Fruit fly (Drosophila melanogaster) whole organism, pupa: ENCODE results near the gene Nek2.

Experiments used
- CG10348 ChIP-seq: fragments of 200-800 bp; sonication (Bioruptor generic); IDR thresholded peaks from 2 replicates; pipeline ENCODE4 v1.3.6; 2022; ENCODE audit warnings: missing biosample characterization, missing genetic modification characterization
- CG12605 ChIP-seq: fragments of 200-800 bp; sonication (Bioruptor generic); IDR thresholded peaks from 2 replicates; pipeline ENCODE4 v1.3.6; 2022; ENCODE audit warnings: missing biosample characterization, missing genetic modification characterization
- CG13204 ChIP-seq: fragments of 200-800 bp; sonication (Bioruptor generic); optimal IDR thresholded peaks from 2 replicates; lab custom pipeline; 2018; ENCODE audit warnings: missing biosample characterization, mild to moderate bottlenecking, missing genetic modification characterization, moderate library complexity
- CG14655 ChIP-seq: fragments of 200-800 bp; sonication (Bioruptor generic); optimal IDR thresholded peaks from 3 replicates; lab custom pipeline; 2017; ENCODE audit warnings: mild to moderate bottlenecking, missing biosample characterization, missing genetic modification reagents, missing genetic modification characterization
- CG15710 ChIP-seq: fragments of 200-800 bp; sonication (Bioruptor generic); optimal IDR thresholded peaks from 2 replicates; lab custom pipeline; 2018; ENCODE audit warnings: missing biosample characterization, mild to moderate bottlenecking, missing genetic modification characterization, moderate library complexity
- CG17806 ChIP-seq: fragments of 200-800 bp; sonication (Bioruptor generic); optimal IDR thresholded peaks from 2 replicates; lab custom pipeline; 2018; ENCODE audit warnings: missing biosample characterization, mild to moderate bottlenecking, missing genetic modification characterization, moderate library complexity
- CG32121 ChIP-seq: fragments of 200-800 bp; sonication (Bioruptor generic); IDR thresholded peaks from 2 replicates; pipeline ENCODE4 v1.3.6; 2022; ENCODE audit warnings: missing biosample characterization, missing genetic modification characterization
- CG34367 ChIP-seq: fragments of 200-800 bp; sonication (Bioruptor generic); optimal IDR thresholded peaks from 2 replicates; lab custom pipeline; 2018; ENCODE audit warnings: missing biosample characterization, mild to moderate bottlenecking, missing genetic modification characterization
- CG4496 ChIP-seq: fragments of 200-800 bp; sonication (Bioruptor generic); IDR thresholded peaks from 3 replicates; pipeline ENCODE4 v1.3.6; 2022; ENCODE audit warnings: missing biosample characterization, missing genetic modification characterization
- CG8159 ChIP-seq: fragments of 200-800 bp; sonication (Bioruptor generic); optimal IDR thresholded peaks from 3 replicates; lab custom pipeline; 2018; ENCODE audit warnings: missing biosample characterization, mild to moderate bottlenecking, missing genetic modification characterization, moderate library complexity
- CG8301 ChIP-seq: fragments of 200-800 bp; sonication (Bioruptor generic); optimal IDR thresholded peaks from 2 replicates; lab custom pipeline; 2018; ENCODE audit warnings: missing biosample characterization, mild to moderate bottlenecking, missing genetic modification characterization
- CG9948 ChIP-seq: fragments of 200-800 bp; sonication (Bioruptor generic); optimal IDR thresholded peaks from 2 replicates; lab custom pipeline; 2018; ENCODE audit warnings: missing biosample characterization, mild to moderate bottlenecking, missing genetic modification characterization, moderate library complexity
- D1 ChIP-seq: fragments of 200-800 bp; sonication (Bioruptor generic); optimal IDR thresholded peaks from 2 replicates; lab custom pipeline; 2018; ENCODE audit warnings: missing biosample characterization, mild to moderate bottlenecking, missing genetic modification characterization, moderate library complexity
- EcR ChIP-seq: fragments of 200-800 bp; sonication (Bioruptor generic); optimal IDR thresholded peaks from 3 replicates; lab custom pipeline; 2019; ENCODE audit warnings: missing biosample characterization, missing genetic modification characterization, mild to moderate bottlenecking, moderate library complexity, missing genetic modification reagents
- Ets98B ChIP-seq: fragments of 200-800 bp; sonication (Bioruptor generic); IDR thresholded peaks from 2 replicates; pipeline ENCODE4 v1.3.6; 2022; ENCODE audit warnings: missing biosample characterization, missing genetic modification characterization
- Pif1A ChIP-seq: fragments of 200-800 bp; sonication (Bioruptor generic); optimal IDR thresholded peaks from 3 replicates; lab custom pipeline; 2016; ENCODE audit warnings: missing biosample characterization, missing genetic modification characterization
- Pif1B ChIP-seq: fragments of 200-800 bp; sonication (Bioruptor generic); optimal IDR thresholded peaks from 3 replicates; lab custom pipeline; 2016; ENCODE audit warnings: missing biosample characterization, missing genetic modification characterization
- Snoo ChIP-seq: fragments of 200-800 bp; sonication (Bioruptor generic); optimal IDR thresholded peaks from 3 replicates; lab custom pipeline; 2017; ENCODE audit warnings: missing biosample characterization, mild to moderate bottlenecking, missing genetic modification characterization, inconsistent platforms
- fd96Ca ChIP-seq: fragments of 200-800 bp; sonication (Bioruptor generic); IDR thresholded peaks from 3 replicates; pipeline ENCODE4 v1.3.6; 2022; ENCODE audit warnings: missing biosample characterization, missing genetic modification characterization
- gl ChIP-seq: fragments of 200-800 bp; sonication (Bioruptor generic); optimal IDR thresholded peaks from 2 replicates; lab custom pipeline; 2018; ENCODE audit warnings: missing biosample characterization, mild to moderate bottlenecking, missing genetic modification characterization
- rn ChIP-seq: fragments of 200-800 bp; sonication (Bioruptor generic); IDR thresholded peaks from 2 replicates; pipeline ENCODE4 v1.3.6; 2022; ENCODE audit warnings: missing biosample characterization, missing genetic modification characterization

The Nek2 gene

dm6 chrX:7891596-7892538 lies at the start of gene Nek2:
TSS of gene Nek2 (minus strand) at chrX:7891646.
- no peak for TF ChIP-seq CG32121 (GFP tag; lab: Robert Waterston, UW)
- peak; percentile 26 for TF ChIP-seq Pif1B (GFP tag; lab: Kevin White, UChicago)
- no peak for TF ChIP-seq CG13204 (GFP tag; lab: Kevin White, UChicago)
- TF ChIP-seq CG34367 (tag; lab: Kevin White, UChicago): peak; percentile 22
- peak; percentile 38 for TF ChIP-seq CG8301 (tag; lab: Kevin White, UChicago)
- TF ChIP-seq CG15710 (tag; lab: Kevin White, UChicago): peak; percentile 7
- peak; percentile 1 for TF ChIP-seq D1 (tag; lab: Kevin White, UChicago)
- peak; percentile 15 for TF ChIP-seq Pif1A (GFP tag; lab: Kevin White, UChicago)
- peak; percentile 48 for TF ChIP-seq CG14655 (GFP tag; lab: Kevin White, UChicago)
- TF ChIP-seq CG4496 (GFP tag; lab: Robert Waterston, UW): no peak
- TF ChIP-seq CG8159 (tag; lab: Kevin White, UChicago): peak; percentile 40
- peak; percentile 32 for TF ChIP-seq CG9948 (tag; lab: Kevin White, UChicago)
- no peak for TF ChIP-seq rn
- peak; percentile 32 for TF ChIP-seq EcR (GFP tag; lab: Kevin White, UChicago)
- peak; percentile 23 for TF ChIP-seq Snoo (tag; lab: Kevin White, UChicago)

- no peak for TF ChIP-seq CG17806 (tag; lab: Kevin White, UChicago)
- TF ChIP-seq CG34367 (tag; lab: Kevin White, UChicago): no peak
- no peak for TF ChIP-seq CG14655 (GFP tag; lab: Kevin White, UChicago)
- no peak for TF ChIP-seq CG8159 (tag; lab: Kevin White, UChicago)
- no peak for TF ChIP-seq Pif1B (GFP tag; lab: Kevin White, UChicago)
Measured at dm6 chrX:7938482-7938804, 47.0 kb upstream of the Nek2 start.

- TF ChIP-seq gl (tag; lab: Kevin White, UChicago) (no peak), Snoo (tag; lab: Kevin White, UChicago) (peak; percentile 79), CG15710 (tag; lab: Kevin White, UChicago) (peak; percentile 75), CG12605 (GFP tag; lab: Robert Waterston, UW) (no peak; the same call in 1 of the 2 replicates), CG32121 (GFP tag; lab: Robert Waterston, UW) (peak; percentile 82), CG17806 (tag; lab: Kevin White, UChicago) (peak; percentile 54), Pif1A (GFP tag; lab: Kevin White, UChicago) (peak; percentile 87), CG4496 (GFP tag; lab: Robert Waterston, UW) (no peak; the same call in 1 of the 3 replicates), EcR (GFP tag; lab: Kevin White, UChicago) (peak; percentile 91), CG8301 (tag; lab: Kevin White, UChicago) (peak; percentile 84), CG14655 (GFP tag; lab: Kevin White, UChicago) (peak; percentile 90), CG10348 (GFP tag; lab: Robert Waterston, UW) (peak; percentile 47), fd96Ca (GFP tag; lab: Robert Waterston, UW) (peak; percentile 85), rn (peak; percentile 34; the same call in 1 of the 2 replicates), CG9948 (tag; lab: Kevin White, UChicago) (peak; percentile 75), CG8159 (tag; lab: Kevin White, UChicago) (peak; percentile 83), CG34367 (tag; lab: Kevin White, UChicago) (peak; percentile 64), Pif1B (GFP tag; lab: Kevin White, UChicago) (peak; percentile 65), CG13204 (GFP tag; lab: Kevin White, UChicago) (no peak), D1 (tag; lab: Kevin White, UChicago) (no peak), Ets98B (GFP tag; lab: Robert Waterston, UW) (peak; percentile 55; the same call in 1 of the 2 replicates)
Measured at dm6 chrX:7937588-7938481, 46.4 kb upstream of the Nek2 start.

dm6 chrX:7935798-7936572 lies 44.5 kb upstream of the Nek2 start, which contains the start of gene Ubr3:
TSS of gene Ubr3 (plus strand) at chrX:7935896.
- TF ChIP-seq EcR (GFP tag; lab: Kevin White, UChicago): peak; percentile 95
- TF ChIP-seq CG4496 (GFP tag; lab: Robert Waterston, UW): peak; percentile 26; the same call in 1 of the 3 replicates
- no peak for TF ChIP-seq CG34367 (tag; lab: Kevin White, UChicago)
- TF ChIP-seq fd96Ca (GFP tag; lab: Robert Waterston, UW): 0 out of 3 replicates have a peak, but pooled peaks have one; percentile 16
